Worm (Caenorhabditis elegans) whole organism, young adult: ENCODE results near the gene btb-16.
"Not testable (repeated sequence)": the region's sequence is repeated elsewhere in the genome, so short reads cannot be mapped to it uniquely, and the experiment has no call there.

Experiments used
- Y67H2A.10 ChIP-seq: fragments of 200-800 bp; sonication (Bioruptor generic); conservative IDR thresholded peaks from 2 replicates; pipeline ENCODE4 v1.3.6; 2022; ENCODE audit warnings: missing genetic modification reagents, missing genetic modification characterization, missing compliant biosample characterization
- Y95B8A.8 ChIP-seq: fragments of 200-800 bp; sonication (Bioruptor generic); IDR thresholded peaks from 2 replicates; pipeline ENCODE4 v1.3.6; 2022; ENCODE audit warnings: missing genetic modification reagents, missing genetic modification characterization, missing compliant biosample characterization
- ccch-3 ChIP-seq: fragments of 200-800 bp; sonication (Bioruptor generic); optimal IDR thresholded peaks from 2 replicates; lab custom pipeline; 2018; ENCODE audit warnings: mild to moderate bottlenecking, missing genetic modification characterization, missing compliant biosample characterization
- ceh-40 ChIP-seq: fragments of 200-800 bp; sonication (Bioruptor generic); IDR thresholded peaks from 2 replicates; pipeline ENCODE4 v1.3.6; 2022; ENCODE audit warnings: missing genetic modification characterization, missing compliant biosample characterization
- madf-3 ChIP-seq: fragments of 200-800 bp; sonication (Bioruptor generic); IDR thresholded peaks from 2 replicates; pipeline ENCODE4 v1.3.6; 2022; ENCODE audit warnings: missing genetic modification reagents, missing genetic modification characterization, missing compliant biosample characterization
- nfya-1 ChIP-seq: sonication (generic microtip); optimal IDR thresholded peaks from 2 replicates; lab custom pipeline; 2017; ENCODE audit warnings: antibody characterized with exemption, missing compliant biosample characterization, missing genetic modification characterization, borderline replicate concordance; ENCODE audit not compliant: insufficient read depth
- nhr-120 ChIP-seq: fragments of 200-800 bp; sonication (Bioruptor generic); IDR thresholded peaks from 2 replicates; pipeline ENCODE4 v1.3.6; 2022; ENCODE audit warnings: missing genetic modification characterization, missing compliant biosample characterization
- sea-2 ChIP-seq: fragments of 200-800 bp; sonication (Bioruptor generic); IDR thresholded peaks from 2 replicates; pipeline ENCODE4 v1.3.6; 2022; ENCODE audit warnings: missing genetic modification characterization, missing compliant biosample characterization
- tbx-9 ChIP-seq: sonication (generic microtip); optimal IDR thresholded peaks from 2 replicates; lab custom pipeline; 2016; ENCODE audit warnings: borderline replicate concordance, missing genetic modification characterization, inconsistent platforms, missing compliant biosample characterization
- unc-62 ChIP-seq: fragments of 150-350 bp; optimal IDR thresholded peaks from 2 replicates; lab custom pipeline; 2014; ENCODE audit warnings: missing biosample characterization, missing genetic modification reagents, missing genetic modification characterization

ce11 chrII:3290544-3290943 is 6.1 kb upstream of the btb-16 start, which contains the start of gene F39E9.14:
- not testable (repeated sequence) for TF ChIP-seq ceh-40 (GFP tag; lab: Robert Waterston, UW); ccch-3 (GFP tag; lab: Kevin White, UChicago); unc-62; madf-3 (GFP tag; lab: Robert Waterston, UW); Y67H2A.10 (GFP tag; lab: Robert Waterston, UW); nhr-120 (GFP tag; lab: Robert Waterston, UW); Y95B8A.8 (GFP tag; lab: Robert Waterston, UW); nfya-1 (tag; lab: Kevin White, UChicago); sea-2 (GFP tag; lab: Robert Waterston, UW); tbx-9 (tag; lab: Kevin White, UChicago)
